Worm (Caenorhabditis elegans) whole organism, L4/young adult: ENCODE data around the gene Y116A8C.19.

Source experiments
- W03F9.2 ChIP-seq: fragments of 150-350 bp; optimal IDR thresholded peaks from 2 replicates; lab custom pipeline; 2014; ENCODE audit warnings: missing biosample characterization, missing genetic modification characterization
- dao-5 ChIP-seq: sonication (generic microtip); optimal IDR thresholded peaks from 2 replicates; lab custom pipeline; 2016; ENCODE audit warnings: missing genotype, missing genetic modification characterization, moderate library complexity, missing compliant biosample characterization
- him-1 ChIP-seq: sonication (generic microtip); optimal IDR thresholded peaks from 2 replicates; lab custom pipeline; 2016; ENCODE audit warnings: missing genotype, missing genetic modification reagents, missing genetic modification characterization, missing compliant biosample characterization

ce11 chrIV:17087384-17088099, 48.1 kb upstream of the Y116A8C.19 start, which contains the start of the genes snx-13 and snr-1:
- TF ChIP-seq dao-5 (tag; lab: Kevin White, UChicago), result peak; percentile 31
- TF ChIP-seq him-1 (tag; lab: Kevin White, UChicago), result peak; percentile 39
- peak; percentile 89 for TF ChIP-seq W03F9.2 (tag; lab: Kevin White, UChicago)
